Worm (Caenorhabditis elegans): ENCODE results near the gene C29E4.14.
A peak's percentile ranks its signal among the peaks of the same experiment; 100 is the strongest.

DNA sequence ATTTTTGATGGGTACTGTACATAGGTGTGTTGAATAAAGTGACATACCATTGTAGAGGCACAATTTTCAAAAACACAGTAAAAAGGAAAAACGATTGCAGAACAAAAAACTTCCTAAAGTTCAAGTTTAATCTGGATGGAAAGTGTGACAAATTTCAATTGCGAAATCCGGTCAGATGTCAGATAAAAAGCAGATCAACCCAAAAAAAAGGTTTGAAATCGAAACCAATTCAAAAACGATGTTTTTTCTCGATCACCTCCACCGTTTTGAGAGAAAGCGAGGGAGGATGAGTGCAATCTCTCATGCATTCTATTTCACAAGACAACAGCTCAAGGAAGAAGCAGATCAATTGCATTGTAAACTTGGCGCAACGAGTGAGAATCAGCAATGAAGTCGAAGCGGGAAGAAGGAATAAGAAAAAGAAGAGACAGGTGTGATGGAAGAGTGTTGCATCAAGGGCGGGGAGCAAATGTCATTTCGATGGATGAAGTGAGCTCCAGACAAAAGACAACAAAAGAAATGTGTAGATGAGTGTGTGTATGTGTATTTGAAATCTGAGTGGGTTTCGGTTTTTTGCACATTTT is 39.7 kb upstream of the C29E4.14 start:
- TF ChIP-seq nhr-237 (tag; optimal IDR thresholded peaks at IDR 0.05) (no peak), ztf-11 (tag; optimal IDR thresholded peaks at IDR 0.05) (no peak), blmp-1 (tag; optimal IDR thresholded peaks at IDR 0.05; ENCODE audit: insufficient read depth) (no peak), egl-27 (tag; optimal IDR thresholded peaks at IDR 0.05) (no peak), F13H6.1 (tag; optimal IDR thresholded peaks at IDR 0.05) (peak; percentile 46), lin-13 (GFP tag; optimal IDR thresholded peaks at IDR 0.05) (no peak), ama-1 (optimal IDR thresholded peaks at IDR 0.05) (no peak), nhr-21 (tag; optimal IDR thresholded peaks at IDR 0.05) (no peak), snpc-4 (tag; optimal IDR thresholded peaks at IDR 0.05) (no peak)

All from whole organism, L2 larva.